Worm (Caenorhabditis elegans): ENCODE measurements around the gene kin-29.
"Not testable (repeated sequence)": the region's sequence is repeated elsewhere in the genome, so short reads cannot be mapped to it uniquely, and the experiment has no call there.

kin-29 gene

DNA sequence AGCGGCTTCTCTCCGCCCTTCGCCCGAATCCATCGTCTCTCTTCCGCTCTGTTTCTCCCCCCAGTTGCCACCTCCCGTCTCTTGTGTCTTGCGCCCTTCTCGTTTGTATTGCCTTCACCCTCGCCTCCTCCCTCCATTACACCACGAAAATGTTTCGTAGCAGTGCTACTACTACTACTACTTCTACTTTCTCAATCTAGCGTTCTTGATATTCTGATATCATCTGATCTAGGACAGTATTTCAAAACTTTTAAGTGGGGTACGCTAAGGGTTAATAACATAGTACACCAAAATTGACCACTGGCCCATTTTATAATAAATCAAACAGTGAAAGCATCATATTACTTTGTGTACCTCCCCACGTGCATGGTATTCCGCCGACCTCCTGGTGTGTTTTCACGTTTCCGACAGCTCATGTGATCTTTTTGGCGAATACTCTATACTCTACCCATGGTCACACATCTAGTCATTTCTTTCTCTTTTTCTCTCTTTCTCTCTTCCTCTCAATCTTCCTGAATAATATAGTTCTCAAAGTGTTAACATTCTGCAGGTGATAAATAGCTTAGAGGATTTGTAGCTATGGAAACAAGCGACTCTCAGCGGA, 49.6 kb downstream of the kin-29 start, which contains the start of gene C14A11.2:
TSS of gene C14A11.2 (plus strand) at position 551 of the 604 bp plus-strand sequence.
- no peak for TF ChIP-seq lsy-2 (tag; optimal IDR thresholded peaks at IDR 0.05)
- TF ChIP-seq hlh-30 (tag; optimal IDR thresholded peaks at IDR 0.05; ENCODE audit: insufficient read depth), result peak; percentile 87
- no peak for TF ChIP-seq daf-19 (GFP tag; conservative IDR thresholded peaks at IDR 0.05)
- no peak for TF ChIP-seq ZK546.5 (tag; optimal IDR thresholded peaks at IDR 0.05)
- TF ChIP-seq aha-1 (tag), result peak; percentile 21
- TF ChIP-seq ztf-11 (tag; optimal IDR thresholded peaks at IDR 0.05), result no peak
- TF ChIP-seq daf-12 (tag; optimal IDR thresholded peaks at IDR 0.05), result no peak
- TF ChIP-seq nhr-102 (tag; optimal IDR thresholded peaks at IDR 0.05), result no peak
- TF ChIP-seq unc-62 (GFP tag; optimal IDR thresholded peaks at IDR 0.05 in 1 of 2), result peak in 1 of 2 experiments; percentile 92
- no peak for TF ChIP-seq unc-62 (tag; optimal IDR thresholded peaks at IDR 0.05)
- TF ChIP-seq ctbp-1 (GFP tag; IDR thresholded peaks at IDR 0.05), result 0 out of 2 replicates have a peak, but pooled peaks have one; percentile 20
- TF ChIP-seq nhr-11 (tag; optimal IDR thresholded peaks at IDR 0.05), result peak; percentile 0
- TF ChIP-seq mdl-1 (tag; optimal IDR thresholded peaks at IDR 0.05), result peak in 1 of 2 experiments; percentile 7
- no peak for TF ChIP-seq D1046.2 (GFP tag; IDR thresholded peaks at IDR 0.05)
- TF ChIP-seq php-3 (GFP tag; IDR thresholded peaks at IDR 0.05), result no peak
- TF ChIP-seq mdt-29 (GFP tag; IDR thresholded peaks at IDR 0.05), result no peak
- TF ChIP-seq ceh-28 (tag; optimal IDR thresholded peaks at IDR 0.05), result no peak

DNA sequence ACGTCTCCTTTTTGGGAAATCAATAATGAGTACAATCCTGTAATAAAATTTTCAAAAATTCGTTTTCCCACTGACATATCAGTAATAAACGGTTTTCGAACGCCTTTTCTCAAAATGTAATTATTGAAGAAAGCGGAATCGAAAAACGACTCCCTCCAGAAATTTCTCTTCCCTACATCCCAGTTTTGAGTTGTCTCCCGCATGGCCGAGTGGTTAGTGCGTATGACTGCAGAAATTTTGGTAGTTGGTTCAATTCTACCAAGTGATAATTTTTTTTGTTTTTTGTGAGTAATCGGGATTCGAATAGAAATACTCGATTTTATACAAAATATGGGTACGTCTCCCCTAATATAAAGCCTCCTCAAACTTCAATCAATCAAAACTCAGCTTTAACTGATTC, 50.6 kb downstream of the kin-29 start:
- TF ChIP-seq nhr-41 (GFP tag; IDR thresholded peaks at IDR 0.05) (peak; percentile 52; the same call in 1 of the 2 replicates), pha-4 (GFP tag; IDR thresholded peaks at IDR 0.05) (peak; percentile 89; the same call in 1 of the 2 replicates), arid-1 (GFP tag; conservative IDR thresholded peaks at IDR 0.05) (peak; percentile 79), F26F4.8 (GFP tag; conservative IDR thresholded peaks at IDR 0.05) (peak; percentile 76; the same call in 1 of the 2 replicates), T26A8.4 (GFP tag; IDR thresholded peaks at IDR 0.05) (peak; percentile 42), nhr-42 (GFP tag; IDR thresholded peaks at IDR 0.05) (0 out of 2 replicates have a peak, but pooled peaks have one; percentile 57), php-3 (GFP tag; IDR thresholded peaks at IDR 0.05) (peak; percentile 55), zfp-3 (GFP tag; conservative IDR thresholded peaks at IDR 0.05) (0 out of 2 replicates have a peak, but pooled peaks have one; percentile 33), tra-1 (GFP tag; IDR thresholded peaks at IDR 0.05) (peak; percentile 73; the same call in 1 of the 2 replicates), ceh-44 (GFP tag; IDR thresholded peaks at IDR 0.05) (peak; percentile 67; the same call in 1 of the 2 replicates), vab-7 (GFP tag; IDR thresholded peaks at IDR 0.05) (peak; percentile 87), D1046.2 (GFP tag; IDR thresholded peaks at IDR 0.05) (peak; percentile 82), lim-7 (GFP tag; IDR thresholded peaks at IDR 0.05) (peak; percentile 88), madf-9 (GFP tag; conservative IDR thresholded peaks at IDR 0.05) (peak; percentile 67), egl-43 (GFP tag; IDR thresholded peaks at IDR 0.05) (peak; percentile 86), Y105C5A.15 (GFP tag; IDR thresholded peaks at IDR 0.05) (0 out of 2 replicates have a peak, but pooled peaks have one; percentile 74), F44E2.7 (GFP tag; IDR thresholded peaks at IDR 0.05) (peak; percentile 91; the same call in 1 of the 2 replicates), lin-1 (GFP tag; IDR thresholded peaks at IDR 0.05) (peak; percentile 56; the same call in 1 of the 2 replicates), mxl-2 (GFP tag; conservative IDR thresholded peaks at IDR 0.05) (0 out of 2 replicates have a peak, but pooled peaks have one; percentile 48), lin-38 (GFP tag; IDR thresholded peaks at IDR 0.05) (peak; percentile 70), ZK337.2 (GFP tag; IDR thresholded peaks at IDR 0.05) (peak; percentile 87), dmd-8 (GFP tag; IDR thresholded peaks at IDR 0.05) (peak; percentile 63; the same call in 1 of the 2 replicates), ctbp-1 (GFP tag; IDR thresholded peaks at IDR 0.05) (peak; percentile 64; the same call in 1 of the 2 replicates), hmg-1.1 (GFP tag; IDR thresholded peaks at IDR 0.05) (peak; percentile 60; the same call in 1 of the 2 replicates), madf-5 (GFP tag; IDR thresholded peaks at IDR 0.05) (0 out of 4 replicates have a peak, but pooled peaks have one; percentile 17 to 68), Y48G9A.11 (GFP tag; IDR thresholded peaks at IDR 0.05) (0 out of 2 replicates have a peak, but pooled peaks have one; percentile 39), snpc-1.2 (GFP tag; IDR thresholded peaks at IDR 0.05) (peak; percentile 87)
- TF ChIP-seq pha-4 (tag; optimal IDR thresholded peaks at IDR 0.05), result not testable (repeated sequence)

Measured in whole organism, L4 larva.